Fruit fly (Drosophila melanogaster): Measurements from ENCODE around the gene ltl.

DNA sequence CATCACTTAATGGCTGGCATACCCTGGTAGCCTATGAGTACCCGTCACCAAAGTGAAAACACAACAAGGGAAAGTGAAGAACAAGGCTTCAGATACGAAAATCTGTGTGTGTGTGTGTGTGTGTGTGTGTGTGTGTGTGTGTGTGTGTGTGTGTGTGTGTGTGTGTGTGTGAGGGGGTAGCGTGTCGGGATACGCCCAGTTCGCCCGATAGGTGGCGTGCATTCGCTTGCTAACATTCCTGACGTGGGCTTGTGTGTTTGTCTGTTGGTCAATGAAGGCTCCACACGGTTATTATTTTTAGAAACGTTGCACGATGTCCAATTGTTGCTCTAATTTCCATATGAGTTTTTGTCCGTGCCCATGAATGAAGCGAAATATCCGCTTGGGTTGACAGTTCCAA, 41.8 kb downstream of the ltl start:
- TF ChIP-seq ss (GFP tag; optimal IDR thresholded peaks at IDR 0.05) (no peak), Eip75B (GFP tag; optimal IDR thresholded peaks at IDR 0.05) (no peak), topi (GFP tag; optimal IDR thresholded peaks at IDR 0.05) (no peak), Ets21C (GFP tag; optimal IDR thresholded peaks at IDR 0.05) (no peak)

Measured in whole organism, prepupa.